Worm (Caenorhabditis elegans): ENCODE data around the gene sop-2.

DNA sequence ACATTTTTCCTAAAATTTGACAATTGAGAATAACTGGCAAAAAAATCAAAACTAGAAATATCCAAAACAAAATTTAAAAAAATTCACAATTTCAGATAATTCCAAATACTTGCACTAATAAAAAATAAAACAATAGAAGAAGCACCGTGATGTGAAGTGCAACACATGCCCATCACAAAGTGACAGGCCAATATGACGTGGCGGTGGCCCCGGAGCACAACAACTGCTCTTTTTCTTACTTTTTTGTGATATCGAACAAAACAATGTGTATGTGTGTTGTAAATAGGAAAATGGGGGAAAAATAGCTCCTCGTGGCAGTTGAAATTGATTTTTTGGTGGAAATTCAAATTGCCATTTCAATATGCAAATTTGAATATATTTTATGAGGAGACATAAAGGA, 14.1 kb downstream of the sop-2 start:
- TF ChIP-seq unc-62 (GFP tag; optimal IDR thresholded peaks at IDR 0.05) = no peak
- no peak for TF ChIP-seq ztf-11 (tag; optimal IDR thresholded peaks at IDR 0.05)
- no peak for TF ChIP-seq nhr-11 (tag; optimal IDR thresholded peaks at IDR 0.05)

All from whole organism, L2 larva.